Worm (Caenorhabditis elegans) whole organism, mixed stage, embryonic: ENCODE measurements around the gene T22B2.1.

Experiments used
- ceh-83 ChIP-seq: fragments of 200-800 bp; sonication (Bioruptor generic); optimal IDR thresholded peaks from 2 replicates; lab custom pipeline; 2018; ENCODE audit warnings: mild to moderate bottlenecking, missing genetic modification characterization, missing compliant biosample characterization
- ces-1 ChIP-seq: fragments of 150-350 bp; optimal IDR thresholded peaks from 2 replicates; lab custom pipeline; 2014; ENCODE audit warnings: missing biosample characterization, missing genetic modification reagents, missing genetic modification characterization
- elt-3 ChIP-seq: fragments of 150-350 bp; optimal IDR thresholded peaks from 2 replicates; lab custom pipeline; 2014; ENCODE audit warnings: missing biosample characterization, missing genetic modification characterization
- lin-13 ChIP-seq: fragments of 150-350 bp; optimal IDR thresholded peaks from 2 replicates; lab custom pipeline; 2014; ENCODE audit warnings: missing biosample characterization, missing genetic modification characterization
- mab-5 ChIP-seq: fragments of 150-350 bp; optimal IDR thresholded peaks from 2 replicates; lab custom pipeline; 2014; ENCODE audit warnings: missing biosample characterization, missing genetic modification characterization
- nhr-28 ChIP-seq: fragments of 150-350 bp; optimal IDR thresholded peaks from 2 replicates; lab custom pipeline; 2014; ENCODE audit warnings: missing biosample characterization, missing genetic modification characterization
- nhr-76 ChIP-seq: sonication (generic microtip); optimal IDR thresholded peaks from 2 replicates; lab custom pipeline; 2017; ENCODE audit warnings: missing biosample characterization, missing genetic modification characterization
- unc-39 ChIP-seq: fragments of 150-350 bp; optimal IDR thresholded peaks from 2 replicates; lab custom pipeline; 2014; ENCODE audit warnings: missing biosample characterization, missing genetic modification characterization
- unc-62 ChIP-seq: fragments of 150-350 bp; optimal IDR thresholded peaks from 2 replicates; lab custom pipeline; 2014; ENCODE audit warnings: missing biosample characterization, missing genetic modification reagents, missing genetic modification characterization

ce11 chrX:3931350-3931749 is 5.5 kb downstream of the T22B2.1 start, which contains the start of gene adt-3:
- TF ChIP-seq unc-62 (no peak), elt-3 (tag; lab: Kevin White, UChicago) (no peak), ces-1 (GFP tag; lab: Kevin White, UChicago) (no peak), nhr-76 (tag; lab: Kevin White, UChicago) (no peak), nhr-28 (no peak), ceh-83 (GFP tag; lab: Kevin White, UChicago) (no peak), lin-13 (tag; lab: Kevin White, UChicago) (no peak), mab-5 (tag; lab: Kevin White, UChicago) (no peak), unc-39 (tag; lab: Kevin White, UChicago) (no peak)
